Worm (Caenorhabditis elegans): ENCODE results near the gene Y66D12A.10.

The Y66D12A.10 gene

ce11 chrIII:11581372-11581771 is 15.7 kb downstream of the Y66D12A.10 start, which contains the start of the genes Y66D12A.6 and ceh-92:
Y66D12A.6 (minus strand) TSS chrIII:11581402.
ceh-92 (plus strand) TSS chrIII:11581600.
- TF ChIP-seq unc-62 (GFP tag; optimal IDR thresholded peaks at IDR 0.05): no peak
- TF ChIP-seq unc-39 (tag; optimal IDR thresholded peaks at IDR 0.05): no peak
- TF ChIP-seq lin-39 (tag; optimal IDR thresholded peaks at IDR 0.05): no peak
- TF ChIP-seq mdl-1 (tag; optimal IDR thresholded peaks at IDR 0.05): no peak
- no peak for TF ChIP-seq nhr-21 (tag; optimal IDR thresholded peaks at IDR 0.05)

DNA sequence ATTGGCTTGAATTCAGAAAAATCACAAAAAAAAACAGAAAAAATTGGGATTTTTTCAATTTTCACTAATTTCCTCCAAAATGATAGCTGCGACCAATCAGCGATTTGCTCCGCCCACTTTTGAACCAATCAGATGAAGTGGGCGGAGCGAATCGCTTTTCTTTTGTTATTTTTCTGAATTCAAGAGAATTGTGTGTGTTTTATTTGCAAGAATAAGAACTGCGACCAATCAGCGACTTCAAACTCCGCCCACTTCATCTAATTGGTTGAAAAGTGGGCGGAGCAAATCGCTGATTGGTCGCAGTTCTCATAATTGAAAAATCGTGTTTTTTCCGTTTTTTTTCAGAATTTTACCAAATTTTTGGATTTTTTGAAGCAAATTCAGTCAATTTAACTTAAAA is 16.9 kb downstream of the Y66D12A.10 start:
- TF ChIP-seq unc-62 (GFP tag; optimal IDR thresholded peaks at IDR 0.05) (no peak), egl-27 (tag; optimal IDR thresholded peaks at IDR 0.05) (no peak), fos-1 (tag; optimal IDR thresholded peaks at IDR 0.05) (no peak), lin-39 (tag; optimal IDR thresholded peaks at IDR 0.05) (no peak), aly-2 (tag; optimal IDR thresholded peaks at IDR 0.05) (no peak), nhr-6 (tag; optimal IDR thresholded peaks at IDR 0.05) (no peak), nhr-25 (tag; optimal IDR thresholded peaks at IDR 0.05) (no peak), Y55F3AM.14 (GFP tag; optimal IDR thresholded peaks at IDR 0.05) (no peak), unc-39 (tag; optimal IDR thresholded peaks at IDR 0.05) (no peak), alr-1 (tag; optimal IDR thresholded peaks at IDR 0.05) (no peak), F13H6.1 (tag; optimal IDR thresholded peaks at IDR 0.05) (no peak), nhr-23 (tag; optimal IDR thresholded peaks at IDR 0.05) (no peak), nhr-10 (tag; optimal IDR thresholded peaks at IDR 0.05) (no peak), lin-13 (GFP tag; optimal IDR thresholded peaks at IDR 0.05) (no peak), dmd-4 (tag; optimal IDR thresholded peaks at IDR 0.05) (no peak), blmp-1 (tag; optimal IDR thresholded peaks at IDR 0.05; ENCODE audit: insufficient read depth) (no peak), gmeb-1 (tag; optimal IDR thresholded peaks at IDR 0.05) (no peak), peb-1 (tag; optimal IDR thresholded peaks at IDR 0.05) (no peak), mdl-1 (tag; optimal IDR thresholded peaks at IDR 0.05) (no peak)

DNA sequence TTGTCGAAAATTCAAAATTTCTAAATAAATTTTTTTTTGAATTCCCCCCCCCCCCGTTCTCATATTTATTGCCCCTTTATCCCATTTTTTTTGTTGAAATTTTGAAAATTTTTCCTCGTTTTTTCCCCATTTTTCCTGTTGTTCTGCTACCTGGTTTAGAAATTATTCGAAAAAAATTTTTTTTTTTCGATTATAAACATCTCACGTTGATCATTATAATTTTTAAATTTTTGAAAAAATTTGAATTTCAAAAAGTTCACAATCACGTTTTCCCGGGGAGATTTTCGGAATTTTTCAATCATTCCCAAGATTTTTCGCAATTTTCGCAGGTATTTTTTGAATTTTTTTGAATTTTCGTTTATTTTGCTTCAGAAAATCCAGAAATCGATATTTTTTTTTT is 23.2 kb downstream of the Y66D12A.10 start, which contains the start of gene Y66D12A.3:
Gene Y66D12A.3 (plus strand): TSS at position 301 of the 400 bp plus-strand sequence.
- TF ChIP-seq ztf-4 (tag; optimal IDR thresholded peaks at IDR 0.05) (no peak), sma-3 (GFP tag; optimal IDR thresholded peaks at IDR 0.05) (no peak), mab-5 (tag; optimal IDR thresholded peaks at IDR 0.05) (no peak)

- no peak for TF ChIP-seq mbf-1 (tag; optimal IDR thresholded peaks at IDR 0.05)
- no peak for TF ChIP-seq Y55F3AM.14 (GFP tag; optimal IDR thresholded peaks at IDR 0.05)
- TF ChIP-seq mab-5 (tag; optimal IDR thresholded peaks at IDR 0.05): no peak
- no peak for TF ChIP-seq nhr-237 (tag; optimal IDR thresholded peaks at IDR 0.05)
- TF ChIP-seq ceh-16 (tag; optimal IDR thresholded peaks at IDR 0.05): no peak
- TF ChIP-seq mdl-1 (tag; optimal IDR thresholded peaks at IDR 0.05): no peak
- TF ChIP-seq unc-55 (GFP tag; optimal IDR thresholded peaks at IDR 0.05): no peak
- TF ChIP-seq alr-1 (tag; optimal IDR thresholded peaks at IDR 0.05): no peak
- no peak for TF ChIP-seq lin-13 (GFP tag; optimal IDR thresholded peaks at IDR 0.05)
These were observed 23.6 kb downstream of the Y66D12A.10 start for ce11 chrIII:11589311-11589710.

- no peak for TF ChIP-seq skn-1 (tag; optimal IDR thresholded peaks at IDR 0.05)
- no peak for TF ChIP-seq unc-55 (GFP tag; optimal IDR thresholded peaks at IDR 0.05)
- no peak for TF ChIP-seq crh-2 (tag; optimal IDR thresholded peaks at IDR 0.05)
- no peak for TF ChIP-seq ztf-4 (tag; optimal IDR thresholded peaks at IDR 0.05)
- TF ChIP-seq gmeb-1 (tag; optimal IDR thresholded peaks at IDR 0.05): no peak
- TF ChIP-seq snpc-4 (tag; optimal IDR thresholded peaks at IDR 0.05): no peak
- no peak for TF ChIP-seq sma-9 (GFP tag; optimal IDR thresholded peaks at IDR 0.05)
- no peak for TF ChIP-seq sma-9 (tag; optimal IDR thresholded peaks at IDR 0.05)
- TF ChIP-seq lsy-2 (tag; optimal IDR thresholded peaks at IDR 0.05): no peak
- no peak for TF ChIP-seq mbf-1 (tag; optimal IDR thresholded peaks at IDR 0.05)
- no peak for TF ChIP-seq nhr-25 (tag; optimal IDR thresholded peaks at IDR 0.05)
- no peak for TF ChIP-seq nhr-6 (tag; optimal IDR thresholded peaks at IDR 0.05)
These were observed 24.6 kb downstream of the Y66D12A.10 start for ce11 chrIII:11590255-11590654.

- no peak for TF ChIP-seq lin-13 (GFP tag; optimal IDR thresholded peaks at IDR 0.05)
- no peak for TF ChIP-seq snpc-4 (tag; optimal IDR thresholded peaks at IDR 0.05)
- no peak for TF ChIP-seq nhr-11 (tag; optimal IDR thresholded peaks at IDR 0.05)
- TF ChIP-seq peb-1 (tag; optimal IDR thresholded peaks at IDR 0.05): no peak
These were observed 26.4 kb downstream of the Y66D12A.10 start for ce11 chrIII:11592096-11592495.
